Fruit fly (Drosophila melanogaster): ENCODE results near the gene CG17648.

dm6 chr2L:1758853-1759252 is 6.7 kb downstream of the CG17648 start, which contains the start of gene CG17650:
- TF ChIP-seq CG12155 (GFP tag; optimal IDR thresholded peaks at IDR 0.05), result no peak
- TF ChIP-seq CG6854 (GFP tag; optimal IDR thresholded peaks at IDR 0.05), result no peak
- no peak for TF ChIP-seq pnt (GFP tag; optimal IDR thresholded peaks at IDR 0.05)
- no peak for TF ChIP-seq Bgb (GFP tag; IDR thresholded peaks at IDR 0.05; ENCODE audit: partially characterized antibody)
- TF ChIP-seq fru (optimal IDR thresholded peaks at IDR 0.05), result no peak
- TF ChIP-seq Hr39 (optimal IDR thresholded peaks at IDR 0.05), result no peak
- no peak for TF ChIP-seq Antp (GFP tag; optimal IDR thresholded peaks at IDR 0.05)
